Worm (Caenorhabditis elegans) whole organism, L1 larva: ENCODE measurements around the gene cyp-34A10.

ENCODE experiments used
- C04F5.9 ChIP-seq: sonication (generic microtip); optimal IDR thresholded peaks from 2 replicates; lab custom pipeline; 2016; ENCODE audit warnings: missing genetic modification characterization, missing compliant biosample characterization
- aly-2 ChIP-seq: fragments of 150-350 bp; optimal IDR thresholded peaks from 2 replicates; lab custom pipeline; 2014; ENCODE audit warnings: missing biosample characterization, missing genetic modification characterization
- blmp-1 ChIP-seq: fragments of 150-350 bp; optimal IDR thresholded peaks from 2 replicates; lab custom pipeline; 2014; ENCODE audit warnings: missing biosample characterization, missing genetic modification characterization
- ces-1 ChIP-seq: fragments of 150-350 bp; optimal IDR thresholded peaks from 2 replicates; lab custom pipeline; 2014; ENCODE audit warnings: missing biosample characterization, missing genetic modification reagents, missing genetic modification characterization
- efl-1 ChIP-seq, 4 experiments: fragments of 150-350 bp; optimal IDR thresholded peaks in 3 of 4; peaks in 1 of 4; 1 replicate in 1 of 4; 2 replicates in 3 of 4; lab custom pipeline; 2014; ENCODE audit warnings: missing biosample characterization in 2 of 4, missing genetic modification characterization in 2 of 4, missing genetic modification reagents in 2 of 4
- efl-3 ChIP-seq: fragments of 200-800 bp; sonication (Bioruptor generic); optimal IDR thresholded peaks from 2 replicates; lab custom pipeline; 2018; ENCODE audit warnings: mild to moderate bottlenecking, missing genetic modification characterization, missing compliant biosample characterization
- egl-13 ChIP-seq: sonication (generic microtip); optimal IDR thresholded peaks from 2 replicates; lab custom pipeline; 2016; ENCODE audit warnings: missing genotype, missing genetic modification reagents, missing genetic modification characterization, missing compliant biosample characterization
- egl-27 ChIP-seq, 2 experiments: fragments of 150-350 bp in 1 of 2; sonication (generic microtip); optimal IDR thresholded peaks; 3 replicates each; lab custom pipeline; 2017 to 2018; ENCODE audit warnings: missing biosample characterization in 2 of 2, missing genetic modification characterization in 2 of 2, missing genetic modification reagents in 2 of 2
- fkh-8 ChIP-seq: sonication (generic microtip); optimal IDR thresholded peaks from 2 replicates; lab custom pipeline; 2016; ENCODE audit warnings: mild to moderate bottlenecking, missing genetic modification characterization, missing compliant biosample characterization
- hlh-4 ChIP-seq: sonication (generic microtip); optimal IDR thresholded peaks from 2 replicates; lab custom pipeline; 2016; ENCODE audit warnings: mild to moderate bottlenecking, missing genetic modification characterization, missing compliant biosample characterization
- hpl-2 ChIP-seq: fragments of 150-350 bp; optimal IDR thresholded peaks from 2 replicates; lab custom pipeline; 2014; ENCODE audit warnings: missing biosample characterization, missing genetic modification reagents, missing genetic modification characterization
- isw-1 ChIP-seq: fragments of 200-800 bp; sonication (Bioruptor generic); IDR thresholded peaks from 2 replicates; pipeline ENCODE4 v1.3.6; 2022; ENCODE audit warnings: missing genetic modification characterization, missing compliant biosample characterization
- lin-13 ChIP-seq: fragments of 150-350 bp; optimal IDR thresholded peaks from 2 replicates; lab custom pipeline; 2014; ENCODE audit warnings: missing biosample characterization, missing genetic modification reagents, missing genetic modification characterization
- lin-15B ChIP-seq: fragments of 150-350 bp; sonication (generic microtip); optimal IDR thresholded peaks from 3 replicates; lab custom pipeline; 2014; ENCODE audit warnings: missing biosample characterization, missing genetic modification characterization
- lir-3 ChIP-seq: sonication (generic microtip); optimal IDR thresholded peaks from 2 replicates; lab custom pipeline; 2016; ENCODE audit warnings: mild to moderate bottlenecking, missing genetic modification characterization, moderate library complexity, missing compliant biosample characterization; ENCODE audit not compliant: poor library complexity
- mef-2 ChIP-seq: fragments of 150-350 bp; optimal IDR thresholded peaks from 2 replicates; lab custom pipeline; 2014; ENCODE audit warnings: missing biosample characterization, missing genetic modification characterization
- nhr-20 ChIP-seq: sonication (generic microtip); optimal IDR thresholded peaks from 2 replicates; lab custom pipeline; 2016; ENCODE audit warnings: mild to moderate bottlenecking, missing genetic modification characterization, missing compliant biosample characterization
- nhr-28 ChIP-seq: fragments of 150-350 bp; optimal IDR thresholded peaks from 2 replicates; lab custom pipeline; 2014; ENCODE audit warnings: missing biosample characterization, missing genetic modification characterization
- nhr-47 ChIP-seq: sonication (generic microtip); optimal IDR thresholded peaks from 2 replicates; lab custom pipeline; 2016; ENCODE audit warnings: mild to moderate bottlenecking, missing genetic modification characterization, moderate library complexity, missing compliant biosample characterization
- nhr-71 ChIP-seq: sonication (generic microtip); optimal IDR thresholded peaks from 2 replicates; lab custom pipeline; 2016; ENCODE audit warnings: mild to moderate bottlenecking, missing genetic modification characterization, moderate library complexity, missing compliant biosample characterization
- nhr-84 ChIP-seq: sonication (generic microtip); optimal IDR thresholded peaks from 2 replicates; lab custom pipeline; 2017; ENCODE audit warnings: missing biosample characterization, missing genetic modification characterization
- nhr-90 ChIP-seq: sonication (generic microtip); optimal IDR thresholded peaks from 2 replicates; lab custom pipeline; 2016; ENCODE audit warnings: mild to moderate bottlenecking, missing genetic modification characterization, missing compliant biosample characterization; ENCODE audit not compliant: poor library complexity
- pag-3 ChIP-seq: sonication (generic microtip); optimal IDR thresholded peaks from 2 replicates; lab custom pipeline; 2017; ENCODE audit warnings: missing genetic modification characterization, mild to moderate bottlenecking, missing compliant biosample characterization, antibody characterized with exemption, borderline replicate concordance; ENCODE audit not compliant: insufficient read depth
- pax-3 ChIP-seq: fragments of 200-800 bp; sonication (Bioruptor generic); optimal IDR thresholded peaks from 2 replicates; lab custom pipeline; 2018; ENCODE audit warnings: mild to moderate bottlenecking, missing genetic modification characterization, moderate library complexity, missing compliant biosample characterization
- snu-23 ChIP-seq: sonication (generic microtip); optimal IDR thresholded peaks from 2 replicates; lab custom pipeline; 2016; ENCODE audit warnings: missing genetic modification characterization, missing compliant biosample characterization
- sox-4 ChIP-seq: sonication (generic microtip); optimal IDR thresholded peaks from 2 replicates; lab custom pipeline; 2016; ENCODE audit warnings: missing genetic modification characterization, missing compliant biosample characterization
- tbx-2 ChIP-seq: sonication (generic microtip); optimal IDR thresholded peaks from 2 replicates; lab custom pipeline; 2016; ENCODE audit warnings: missing genetic modification characterization, missing compliant biosample characterization
- tlp-1 ChIP-seq: fragments of 150-350 bp; optimal IDR thresholded peaks from 2 replicates; lab custom pipeline; 2014; ENCODE audit warnings: missing biosample characterization, missing genetic modification characterization
- unc-62 ChIP-seq: fragments of 150-350 bp; optimal IDR thresholded peaks from 2 replicates; lab custom pipeline; 2014; ENCODE audit warnings: missing biosample characterization, missing genetic modification reagents, missing genetic modification characterization
- unc-86 ChIP-seq: sonication (generic microtip); optimal IDR thresholded peaks from 2 replicates; lab custom pipeline; 2016; ENCODE audit warnings: missing genetic modification characterization, missing compliant biosample characterization
- unc-98 ChIP-seq: fragments of 200-800 bp; sonication (Bioruptor generic); IDR thresholded peaks from 2 replicates; pipeline ENCODE4 v1.3.6; 2022; ENCODE audit warnings: missing genetic modification characterization, missing compliant biosample characterization
- xbp-1 ChIP-seq: sonication (generic microtip); optimal IDR thresholded peaks from 2 replicates; lab custom pipeline; 2016; ENCODE audit warnings: missing genetic modification characterization, missing compliant biosample characterization
- ztf-4 ChIP-seq: fragments of 150-350 bp; optimal IDR thresholded peaks from 2 replicates; lab custom pipeline; 2014; ENCODE audit warnings: missing biosample characterization, missing genetic modification characterization

The cyp-34A10 gene

ce11 chrV:3972846-3973245 is at the start of gene cyp-34A10:
Gene cyp-34A10 (minus strand): TSS chrV:3972991.
- TF ChIP-seq tlp-1 (no peak), nhr-47 (tag; lab: Kevin White, UChicago) (no peak), efl-3 (no peak)
- TF ChIP-seq, all 84 proteins: peak for 0

DNA sequence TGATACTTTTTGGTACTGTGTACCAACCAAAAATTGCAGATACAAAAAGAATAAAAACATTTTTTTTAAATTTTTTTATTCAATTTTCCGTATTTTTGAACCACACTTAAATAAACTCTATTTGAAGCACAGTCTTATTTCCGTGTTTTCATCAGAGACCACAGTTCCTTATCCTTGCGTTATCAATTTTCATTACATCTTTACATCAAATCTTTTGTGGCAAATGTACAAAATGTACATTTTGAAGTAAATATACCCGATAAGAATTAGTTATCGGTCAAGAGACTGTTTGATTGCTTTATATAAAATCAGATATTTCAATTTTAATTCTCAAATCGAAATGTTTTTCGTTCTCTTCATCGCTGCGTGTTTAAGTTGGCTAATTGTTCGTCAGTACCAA is 49.5 kb upstream of the cyp-34A10 start, which contains the start of gene cyp-35A3:
cyp-35A3 (plus strand) TSS at position 301 of the 400 bp plus-strand sequence.
- TF ChIP-seq nhr-28 (tag; lab: Kevin White, UChicago): no peak
- TF ChIP-seq fkh-8 (tag; lab: Kevin White, UChicago): no peak
- TF ChIP-seq sox-4 (tag; lab: Kevin White, UChicago): no peak

DNA sequence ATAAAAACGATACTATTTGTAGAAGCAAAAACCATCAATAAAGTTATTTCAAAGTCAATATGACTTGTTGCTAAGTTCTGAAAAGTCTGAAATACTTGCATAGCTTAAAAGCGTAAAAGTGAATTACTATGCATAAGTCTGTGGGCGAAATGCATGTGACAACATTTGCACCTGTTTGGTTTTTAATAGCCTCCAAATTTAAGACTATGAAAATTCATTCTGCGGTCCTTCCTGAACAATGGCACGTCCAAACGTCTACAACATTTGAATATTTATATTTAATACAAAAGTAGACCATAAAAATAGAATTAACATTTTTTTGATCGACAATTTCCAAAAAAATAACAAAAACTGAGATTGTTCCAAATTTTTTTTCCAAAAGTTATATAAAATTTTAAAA is 49.0 kb upstream of the cyp-34A10 start, which contains the start of gene K09D9.14:
K09D9.14 (minus strand) TSS at position 101 of the 400 bp plus-strand sequence.
- TF ChIP-seq pax-3 (tag; lab: Kevin White, UChicago): no peak
- TF ChIP-seq lin-13 (GFP tag; lab: Kevin White, UChicago): no peak
- no peak for TF ChIP-seq hpl-2 (GFP tag; lab: Kevin White, UChicago)
- TF ChIP-seq lir-3 (tag; lab: Kevin White, UChicago): no peak
- no peak for TF ChIP-seq aly-2 (tag; lab: Kevin White, UChicago)

DNA sequence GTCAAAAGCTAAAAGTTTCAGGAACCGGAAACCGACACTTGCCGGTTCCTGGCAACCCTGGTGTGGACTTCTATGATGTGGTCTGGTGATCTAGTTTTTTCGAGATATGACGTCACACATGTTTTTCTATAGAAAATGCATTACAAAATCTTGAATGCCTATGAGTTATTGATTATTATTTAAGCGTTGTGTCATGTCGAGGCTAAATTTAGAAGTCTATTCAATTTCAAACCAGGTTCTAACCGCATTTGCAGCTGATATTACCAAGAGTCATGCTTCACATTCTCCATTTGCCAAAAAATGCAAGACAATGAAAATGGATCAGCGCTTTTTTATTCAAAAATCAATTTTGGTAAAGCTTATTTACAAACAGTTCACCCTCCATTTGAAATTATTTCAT is 46.4 kb upstream of the cyp-34A10 start, which contains the start of gene K09D9.3:
K09D9.3 (plus strand) TSS at position 301 of the 400 bp plus-strand sequence.
- no peak for TF ChIP-seq ztf-4 (tag; lab: Kevin White, UChicago)
- no peak for TF ChIP-seq lir-3 (tag; lab: Kevin White, UChicago)
- TF ChIP-seq C04F5.9 (tag; lab: Kevin White, UChicago): no peak
- TF ChIP-seq unc-98: no peak
- TF ChIP-seq nhr-84 (tag; lab: Kevin White, UChicago): no peak
- TF ChIP-seq xbp-1: no peak
- TF ChIP-seq tbx-2 (tag; lab: Kevin White, UChicago): no peak
- TF ChIP-seq egl-27 (tag; optimal IDR thresholded peaks at IDR 0.05; lab: Kevin White, UChicago): no peak
- TF ChIP-seq hlh-4 (tag; lab: Kevin White, UChicago): no peak
- no peak for TF ChIP-seq unc-62 (GFP tag; lab: Kevin White, UChicago)
- TF ChIP-seq isw-1 (GFP tag; lab: Robert Waterston, UW): no peak
- TF ChIP-seq aly-2 (tag; lab: Kevin White, UChicago): no peak
- TF ChIP-seq mef-2: no peak
- TF ChIP-seq nhr-71 (tag; lab: Kevin White, UChicago): no peak
- no peak for TF ChIP-seq nhr-20 (tag; lab: Kevin White, UChicago)

- TF ChIP-seq lin-15B (tag; lab: Kevin White, UChicago) (no peak), efl-1 (optimal IDR thresholded peaks at IDR 0.05; lab: Kevin White, UChicago) (no peak), efl-1 (GFP tag; optimal IDR thresholded peaks at IDR 0.05 in 1 of 2; lab: Kevin White, UChicago) (peak in 1 of 2 experiments; percentile 62), lin-13 (GFP tag; lab: Kevin White, UChicago) (no peak), blmp-1 (tag; lab: Kevin White, UChicago) (no peak)
These were observed 45.8 kb upstream of the cyp-34A10 start for ce11 chrV:4018591-4018990.

- TF ChIP-seq isw-1 (GFP tag; lab: Robert Waterston, UW) (no peak), egl-13 (no peak), aly-2 (tag; lab: Kevin White, UChicago) (no peak), mef-2 (no peak), snu-23 (GFP tag; lab: Kevin White, UChicago) (no peak), unc-86 (tag; lab: Kevin White, UChicago) (no peak), blmp-1 (tag; lab: Kevin White, UChicago) (no peak), pag-3 (tag; lab: Kevin White, UChicago) (no peak), ces-1 (GFP tag; lab: Kevin White, UChicago) (no peak), nhr-90 (tag; lab: Kevin White, UChicago) (no peak)
These were observed 44.0 kb upstream of the cyp-34A10 start, which contains the start of gene srw-89 for ce11 chrV:4016780-4017179. Gene srw-89 (plus strand): TSS chrV:4017080.
